Fruit fly (Drosophila melanogaster) whole organism, embryonic: Measurements from ENCODE around the gene CG17283.

Experiments
- Atf6 ChIP-seq: fragments of 200-800 bp; sonication (Bioruptor generic); IDR thresholded peaks from 2 replicates; pipeline ENCODE4 v1.3.6; 2022; ENCODE audit warnings: missing biosample characterization, missing genetic modification characterization
- CG10147 ChIP-seq: fragments of 200-800 bp; sonication (Bioruptor generic); optimal IDR thresholded peaks from 2 replicates; lab custom pipeline; 2019; ENCODE audit warnings: missing biosample characterization, mild to moderate bottlenecking, missing genetic modification characterization, moderate library complexity
- CG10209 ChIP-seq: fragments of 200-800 bp; sonication (Bioruptor generic); optimal IDR thresholded peaks from 3 replicates; lab custom pipeline; 2017; ENCODE audit warnings: missing biosample characterization, mild to moderate bottlenecking, missing genetic modification characterization, missing genetic modification reagents
- CG10431 ChIP-seq: fragments of 200-800 bp; sonication (Bioruptor generic); optimal IDR thresholded peaks from 3 replicates; lab custom pipeline; 2018; ENCODE audit warnings: missing biosample characterization, mild to moderate bottlenecking, missing genetic modification characterization
- CG11456 ChIP-seq: fragments of 200-800 bp; sonication (Bioruptor generic); IDR thresholded peaks from 3 replicates; pipeline ENCODE4 v1.3.6; 2022; ENCODE audit warnings: missing biosample characterization, missing genetic modification characterization
- CG12236 ChIP-seq: fragments of 200-800 bp; sonication (Bioruptor generic); optimal IDR thresholded peaks from 2 replicates; lab custom pipeline; 2016; ENCODE audit warnings: missing biosample characterization, missing genetic modification characterization
- CG12744 ChIP-seq: fragments of 200-800 bp; sonication (Bioruptor generic); optimal IDR thresholded peaks from 2 replicates; lab custom pipeline; 2016; ENCODE audit warnings: missing biosample characterization, missing genetic modification characterization
- CG15479 ChIP-seq: fragments of 200-800 bp; sonication (Bioruptor generic); optimal IDR thresholded peaks from 3 replicates; lab custom pipeline; 2019; ENCODE audit warnings: missing biosample characterization, mild to moderate bottlenecking, missing genetic modification characterization, moderate library complexity
- CG15696 ChIP-seq: fragments of 200-800 bp; sonication (Bioruptor generic); optimal IDR thresholded peaks from 2 replicates; lab custom pipeline; 2019; ENCODE audit warnings: missing biosample characterization, mild to moderate bottlenecking, missing genetic modification characterization, moderate library complexity
- CG1602 ChIP-seq: fragments of 200-800 bp; sonication (Bioruptor generic); optimal IDR thresholded peaks from 3 replicates; lab custom pipeline; 2016; ENCODE audit warnings: missing biosample characterization, missing genetic modification characterization
- CG17186 ChIP-seq: fragments of 200-800 bp; sonication (Bioruptor generic); optimal IDR thresholded peaks from 3 replicates; lab custom pipeline; 2017; ENCODE audit warnings: missing biosample characterization, missing genetic modification reagents, missing genetic modification characterization
- CG17361 ChIP-seq: fragments of 200-800 bp; sonication (Bioruptor generic); IDR thresholded peaks from 3 replicates; pipeline ENCODE4 v1.3.6; 2022; ENCODE audit warnings: missing biosample characterization, missing genetic modification characterization
- CG18764 ChIP-seq: fragments of 200-800 bp; sonication (Bioruptor generic); optimal IDR thresholded peaks from 3 replicates; lab custom pipeline; 2016; ENCODE audit warnings: missing biosample characterization, missing genetic modification characterization
- CG2120 ChIP-seq: fragments of 200-800 bp; sonication (Bioruptor generic); optimal IDR thresholded peaks from 3 replicates; lab custom pipeline; 2016; ENCODE audit warnings: missing biosample characterization, missing genetic modification characterization
- CG30403 ChIP-seq: fragments of 200-800 bp; sonication (Bioruptor generic); optimal IDR thresholded peaks from 3 replicates; lab custom pipeline; 2016; ENCODE audit warnings: missing biosample characterization, missing genetic modification characterization
- CG32767 ChIP-seq: fragments of 200-800 bp; sonication (Bioruptor generic); IDR thresholded peaks from 2 replicates; pipeline ENCODE4 v1.3.6; 2022; ENCODE audit warnings: missing biosample characterization, missing genetic modification characterization
- CG3281 ChIP-seq: fragments of 200-800 bp; sonication (Bioruptor generic); optimal IDR thresholded peaks from 3 replicates; lab custom pipeline; 2017; ENCODE audit warnings: missing biosample characterization, mild to moderate bottlenecking, missing genetic modification characterization
- CG4404 ChIP-seq: fragments of 200-800 bp; sonication (Bioruptor generic); IDR thresholded peaks from 2 replicates; pipeline ENCODE4 v1.3.6; 2022; ENCODE audit warnings: missing biosample characterization, missing genetic modification characterization
- CG4854 ChIP-seq: fragments of 200-800 bp; sonication (Bioruptor generic); optimal IDR thresholded peaks from 2 replicates; lab custom pipeline; 2016; ENCODE audit warnings: missing biosample characterization, missing genetic modification characterization, inconsistent platforms
- CG8089 ChIP-seq: fragments of 200-800 bp; sonication (Bioruptor generic); optimal IDR thresholded peaks from 3 replicates; lab custom pipeline; 2016; ENCODE audit warnings: missing biosample characterization, missing genetic modification characterization
- CG8924 ChIP-seq: fragments of 200-800 bp; optimal IDR thresholded peaks from 3 replicates; lab custom pipeline; 2019; ENCODE audit warnings: missing biosample characterization, mild to moderate bottlenecking, missing genetic modification characterization, moderate library complexity
- CG9437 ChIP-seq: fragments of 200-800 bp; sonication (Bioruptor generic); optimal IDR thresholded peaks from 2 replicates; lab custom pipeline; 2018; ENCODE audit warnings: missing biosample characterization, mild to moderate bottlenecking, missing genetic modification characterization
- CG9797 ChIP-seq: fragments of 200-800 bp; sonication (Bioruptor generic); optimal IDR thresholded peaks from 3 replicates; lab custom pipeline; 2018; ENCODE audit warnings: missing biosample characterization, mild to moderate bottlenecking, missing genetic modification characterization
- D19B ChIP-seq: fragments of 200-800 bp; sonication (Bioruptor generic); optimal IDR thresholded peaks from 2 replicates; lab custom pipeline; 2017; ENCODE audit warnings: missing biosample characterization, mild to moderate bottlenecking, missing genetic modification characterization
- Dip3 ChIP-seq: fragments of 200-800 bp; sonication (Bioruptor generic); optimal IDR thresholded peaks from 3 replicates; lab custom pipeline; 2016; ENCODE audit warnings: missing biosample characterization, missing genetic modification characterization
- Doc3 ChIP-seq: fragments of 200-800 bp; sonication (Bioruptor generic); IDR thresholded peaks from 3 replicates; pipeline ENCODE4 v1.3.6; 2022; ENCODE audit warnings: missing biosample characterization, missing genetic modification characterization; ENCODE audit not compliant: partially characterized antibody
- E2f2 ChIP-seq: fragments of 200-800 bp; sonication (Bioruptor generic); IDR thresholded peaks from 2 replicates; pipeline ENCODE4 v1.3.6; 2022; ENCODE audit warnings: missing biosample characterization, missing genetic modification characterization
- ERR ChIP-seq: fragments of 200-800 bp; sonication (Bioruptor generic); optimal IDR thresholded peaks from 2 replicates; lab custom pipeline; 2016; ENCODE audit warnings: missing biosample characterization, missing genetic modification characterization
- Elba2 ChIP-seq: fragments of 200-800 bp; sonication (Bioruptor generic); optimal IDR thresholded peaks from 3 replicates; lab custom pipeline; 2016; ENCODE audit warnings: missing biosample characterization, missing genetic modification characterization
- Myb ChIP-seq: fragments of 200-800 bp; sonication (Bioruptor generic); optimal IDR thresholded peaks from 2 replicates; lab custom pipeline; 2016; ENCODE audit warnings: missing biosample characterization, missing genetic modification characterization
- Oli ChIP-seq: fragments of 200-800 bp; sonication (Bioruptor generic); optimal IDR thresholded peaks from 2 replicates; lab custom pipeline; 2018; ENCODE audit warnings: missing biosample characterization, mild to moderate bottlenecking, missing genetic modification characterization, moderate library complexity
- Vsx1 ChIP-seq: fragments of 200-800 bp; sonication (Bioruptor generic); optimal IDR thresholded peaks from 2 replicates; lab custom pipeline; 2017; ENCODE audit warnings: missing biosample characterization, mild to moderate bottlenecking, missing genetic modification characterization, missing genetic modification reagents
- chif ChIP-seq, 2 experiments: fragments of 200-800 bp; sonication (Bioruptor generic); optimal IDR thresholded peaks; 3 replicates each; lab custom pipeline; 2016; ENCODE audit warnings: missing biosample characterization in 2 of 2, missing genetic modification characterization in 2 of 2
- dmrt11E ChIP-seq: fragments of 200-800 bp; sonication (Bioruptor generic); optimal IDR thresholded peaks from 3 replicates; lab custom pipeline; 2018; ENCODE audit warnings: missing biosample characterization, mild to moderate bottlenecking, missing genetic modification characterization, moderate library complexity
- gem ChIP-seq: fragments of 200-800 bp; sonication (Bioruptor generic); optimal IDR thresholded peaks from 2 replicates; lab custom pipeline; 2019; ENCODE audit warnings: missing biosample characterization, mild to moderate bottlenecking, missing genetic modification characterization, moderate library complexity
- gsb ChIP-seq: fragments of 200-800 bp; sonication (Bioruptor generic); IDR thresholded peaks from 2 replicates; pipeline ENCODE4 v1.3.6; 2022; ENCODE audit warnings: missing biosample characterization, missing genetic modification characterization
- gsb-n ChIP-seq: fragments of 200-800 bp; sonication (Bioruptor generic); optimal IDR thresholded peaks from 3 replicates; lab custom pipeline; 2018; ENCODE audit warnings: missing biosample characterization, mild to moderate bottlenecking, missing genetic modification characterization
- hkb ChIP-seq, 2 experiments: fragments of 200-800 bp in 1 of 2; fragments of >200 bp in 1 of 2; sonication (Bioruptor generic) in 1 of 2; IDR thresholded peaks in 1 of 2; optimal IDR thresholded peaks in 1 of 2; 2 replicates each; pipeline versions ENCODE4 v1.3.6 to Lab custom; 2017 to 2022; ENCODE audit warnings: missing biosample characterization in 1 of 2, missing genetic modification characterization in 1 of 2
- jing ChIP-seq: fragments of 200-800 bp; sonication (Bioruptor generic); optimal IDR thresholded peaks from 2 replicates; lab custom pipeline; 2018; ENCODE audit warnings: missing biosample characterization, mild to moderate bottlenecking, missing genetic modification characterization
- oc ChIP-seq: fragments of 200-800 bp; sonication (Bioruptor generic); optimal IDR thresholded peaks from 2 replicates; lab custom pipeline; 2018; ENCODE audit warnings: missing biosample characterization, mild to moderate bottlenecking, missing genetic modification characterization, moderate library complexity
- pb ChIP-seq: fragments of 200-800 bp; sonication (Bioruptor generic); optimal IDR thresholded peaks from 3 replicates; lab custom pipeline; 2016; ENCODE audit warnings: missing biosample characterization, missing genetic modification characterization
- peb ChIP-seq: fragments of 200-800 bp; sonication (Bioruptor generic); IDR thresholded peaks from 2 replicates; pipeline ENCODE4 v1.3.6; 2022; ENCODE audit warnings: missing biosample characterization, missing genetic modification characterization
- pzg ChIP-seq: fragments of 200-800 bp; sonication (Bioruptor generic); optimal IDR thresholded peaks from 3 replicates; lab custom pipeline; 2018; ENCODE audit warnings: missing biosample characterization, mild to moderate bottlenecking, missing genetic modification characterization, moderate library complexity
- sisA ChIP-seq: fragments of 200-800 bp; sonication (Bioruptor generic); IDR thresholded peaks from 2 replicates; pipeline ENCODE4 v1.3.6; 2022; ENCODE audit warnings: missing biosample characterization, missing genetic modification characterization
- so ChIP-seq: fragments of 200-800 bp; sonication (Bioruptor generic); IDR thresholded peaks from 3 replicates; pipeline ENCODE4 v1.3.6; 2022; ENCODE audit warnings: missing biosample characterization, missing genetic modification characterization
- stwl ChIP-seq: fragments of 200-800 bp; sonication (Bioruptor generic); optimal IDR thresholded peaks from 3 replicates; lab custom pipeline; 2018; ENCODE audit warnings: missing biosample characterization, mild to moderate bottlenecking, missing genetic modification characterization, moderate library complexity
- trem ChIP-seq: fragments of 200-800 bp; optimal IDR thresholded peaks from 3 replicates; lab custom pipeline; 2019; ENCODE audit warnings: missing biosample characterization, mild to moderate bottlenecking, missing genetic modification characterization, moderate library complexity
- twi ChIP-seq: fragments of 200-800 bp; optimal IDR thresholded peaks from 2 replicates; lab custom pipeline; 2019; ENCODE audit warnings: missing biosample characterization, mild to moderate bottlenecking, missing genetic modification characterization, moderate library complexity
- wdn ChIP-seq: fragments of 200-800 bp; sonication (Bioruptor generic); IDR thresholded peaks from 2 replicates; pipeline ENCODE4 v1.3.6; 2022; ENCODE audit warnings: missing biosample characterization, missing genetic modification characterization

CG17283 gene

DNA sequence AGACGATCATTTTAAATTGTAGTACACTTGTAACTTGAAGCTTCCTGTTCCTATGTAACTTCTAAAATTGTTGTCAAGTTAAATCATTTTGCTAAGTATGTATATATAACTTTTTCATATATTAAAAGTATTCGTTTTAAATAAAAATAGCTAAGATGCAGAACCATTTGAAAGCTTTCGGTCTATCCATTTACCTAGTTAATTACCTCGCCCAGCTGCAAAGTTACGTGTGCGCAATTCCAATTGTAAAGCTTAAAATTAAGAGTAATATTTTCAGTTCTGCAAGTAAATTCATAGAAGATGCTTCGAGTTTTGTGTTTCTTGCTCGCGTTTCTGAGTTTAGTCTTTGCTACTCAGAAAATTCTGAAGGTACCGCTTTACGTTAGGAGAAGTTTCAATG is 1.6 kb downstream of the CG17283 start, which contains the start of gene CG5860:
TSS of gene CG5860 (plus strand) at position 301 of the 400 bp plus-strand sequence.
- TF ChIP-seq jing (GFP tag; lab: Kevin White, UChicago) (no peak), E2f2 (GFP tag; lab: Robert Waterston, UW) (no peak), CG30403 (no peak), CG8924 (tag; lab: Kevin White, UChicago) (no peak), Oli (tag; lab: Kevin White, UChicago) (no peak), dmrt11E (no peak), CG17186 (GFP tag; lab: Kevin White, UChicago) (no peak), hkb (optimal IDR thresholded peaks at IDR 0.05; lab: Kevin White, UChicago) (no peak), hkb (GFP tag; IDR thresholded peaks at IDR 0.05; lab: Robert Waterston, UW) (no peak), Doc3 (no peak), pzg (GFP tag; lab: Kevin White, UChicago) (no peak), stwl (tag; lab: Kevin White, UChicago) (no peak), Atf6 (no peak), CG10209 (GFP tag; lab: Kevin White, UChicago) (no peak), CG10431 (GFP tag; lab: Kevin White, UChicago) (no peak), CG4404 (GFP tag; lab: Robert Waterston, UW) (no peak), Dip3 (GFP tag; lab: Kevin White, UChicago) (no peak), CG18764 (no peak), Myb (GFP tag; lab: Kevin White, UChicago) (no peak)

DNA sequence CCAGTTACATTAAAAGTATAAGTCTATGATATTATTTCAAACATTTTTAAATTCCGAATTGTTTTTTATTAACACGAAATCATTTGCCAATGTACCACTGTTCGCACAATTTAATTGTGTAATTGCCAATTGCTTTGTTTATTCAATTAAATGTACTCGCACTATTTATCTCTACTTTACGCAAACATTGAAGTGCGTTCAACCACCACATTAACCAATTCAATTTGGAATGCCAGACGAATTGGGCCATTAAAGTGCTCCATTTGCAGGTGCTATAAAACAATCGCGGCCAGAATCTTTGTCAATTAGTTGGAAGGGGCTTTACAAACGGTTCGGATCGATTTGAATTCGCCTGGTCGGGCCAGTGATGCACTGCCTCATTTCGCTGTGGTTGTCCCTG is 3.1 kb downstream of the CG17283 start, which contains the start of gene CG5863:
TSS of gene CG5863 (plus strand) at position 301 of the 400 bp plus-strand sequence.
- TF ChIP-seq ERR (GFP tag; lab: Kevin White, UChicago) (no peak), chif (GFP tag; optimal IDR thresholded peaks at IDR 0.05; lab: Kevin White, UChicago) (no peak), peb (GFP tag; lab: Robert Waterston, UW) (no peak), CG12236 (GFP tag; lab: Kevin White, UChicago) (no peak), wdn (GFP tag; lab: Robert Waterston, UW) (no peak), CG9797 (no peak), CG15479 (no peak), sisA (GFP tag; lab: Robert Waterston, UW) (no peak), oc (no peak), CG9437 (GFP tag; lab: Kevin White, UChicago) (no peak), Elba2 (GFP tag; lab: Kevin White, UChicago) (no peak)

DNA sequence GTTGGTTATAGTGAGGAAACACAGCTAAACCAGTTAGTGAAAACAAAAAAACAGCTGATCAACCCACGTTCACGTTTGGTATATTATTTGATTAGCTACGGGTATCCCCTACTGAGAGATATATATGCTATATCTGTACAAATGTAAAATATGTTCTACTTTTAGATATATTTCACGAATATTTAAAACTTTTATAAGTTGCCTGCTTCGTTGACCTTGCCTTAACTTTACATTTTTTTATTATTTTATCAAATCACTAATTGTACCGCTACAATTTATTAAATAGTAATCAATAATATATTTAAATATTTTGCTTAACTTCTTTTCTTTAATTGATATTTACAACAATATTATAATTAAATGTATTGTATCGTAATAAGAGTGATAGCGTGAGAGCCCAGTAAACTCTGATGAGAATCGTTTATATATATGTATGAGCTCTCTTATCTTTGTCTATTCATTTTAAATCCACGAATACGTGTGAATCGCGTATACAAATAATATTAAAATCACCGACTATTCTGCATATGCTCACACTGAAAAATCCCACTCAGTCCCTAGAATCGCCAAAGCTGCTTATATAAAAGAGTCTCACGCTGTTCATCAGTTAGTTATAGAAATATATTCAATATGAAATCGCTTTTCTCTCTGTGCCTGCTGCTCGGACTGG is 4.9 kb downstream of the CG17283 start, which contains the start of gene CG42821:
TSS of gene CG42821 (plus strand) at position 620 of the 670 bp plus-strand sequence.
- TF ChIP-seq CG10147 (peak; percentile 74), CG1602 (no peak), gsb (GFP tag; lab: Robert Waterston, UW) (no peak), gsb-n (tag; lab: Kevin White, UChicago) (peak; percentile 11), trem (no peak), pb (GFP tag; lab: Kevin White, UChicago) (no peak), CG3281 (GFP tag; lab: Kevin White, UChicago) (peak; percentile 21), Vsx1 (GFP tag; lab: Kevin White, UChicago) (no peak), CG17186 (GFP tag; lab: Kevin White, UChicago) (no peak), CG12744 (GFP tag; lab: Kevin White, UChicago) (no peak), D19B (GFP tag; lab: Kevin White, UChicago) (peak; percentile 22), gem (tag; lab: Kevin White, UChicago) (peak; percentile 51), CG11456 (GFP tag; lab: Robert Waterston, UW) (no peak), CG15696 (tag; lab: Kevin White, UChicago) (no peak), CG32767 (no peak), CG17361 (GFP tag; lab: Robert Waterston, UW) (no peak), CG2120 (GFP tag; lab: Kevin White, UChicago) (peak; percentile 10), CG4854 (GFP tag; lab: Kevin White, UChicago) (no peak), CG8089 (GFP tag; lab: Kevin White, UChicago) (no peak), peb (GFP tag; lab: Robert Waterston, UW) (no peak), so (GFP tag; lab: Robert Waterston, UW) (no peak), twi (tag; lab: Kevin White, UChicago) (no peak)
